Worm (Caenorhabditis elegans): ENCODE results near the gene ZK1098.2.

DNA sequence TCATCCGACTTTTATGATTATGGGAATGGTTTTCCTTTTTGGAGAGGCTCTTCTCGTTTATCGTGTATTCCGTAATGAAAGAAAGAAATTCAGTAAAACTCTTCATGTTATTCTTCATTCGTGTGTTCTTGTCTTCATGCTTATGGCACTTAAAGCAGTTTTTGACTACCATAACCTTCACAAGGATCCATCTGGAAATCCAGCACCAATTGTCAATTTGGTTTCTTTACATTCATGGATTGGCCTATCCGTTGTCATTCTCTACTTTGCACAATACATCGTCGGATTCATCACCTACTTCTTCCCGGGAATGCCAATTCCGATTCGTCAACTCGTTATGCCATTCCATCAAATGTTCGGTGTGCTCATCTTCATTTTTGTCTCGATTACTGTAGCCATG lies 17.3 kb upstream of the ZK1098.2 start:
- TF ChIP-seq dox-1 (GFP tag; IDR thresholded peaks at IDR 0.05) (no peak), ekl-4 (GFP tag; IDR thresholded peaks at IDR 0.05) (no peak; the same call in 1 of the 2 replicates), bed-1 (GFP tag; IDR thresholded peaks at IDR 0.05) (no peak), ceh-58 (GFP tag; IDR thresholded peaks at IDR 0.05) (no peak), ceh-100 (GFP tag; IDR thresholded peaks at IDR 0.05) (no peak), aptf-3 (GFP tag; IDR thresholded peaks at IDR 0.05) (no peak), F52B5.7 (tag; optimal IDR thresholded peaks at IDR 0.05) (no peak), T07F8.4 (tag; optimal IDR thresholded peaks at IDR 0.05) (no peak), lin-35 (GFP tag; optimal IDR thresholded peaks at IDR 0.05) (no peak), snpc-4 (GFP tag; optimal IDR thresholded peaks at IDR 0.05) (no peak), snpc-4 (tag; optimal IDR thresholded peaks at IDR 0.05) (no peak), efl-1 (GFP tag; optimal IDR thresholded peaks at IDR 0.05) (no peak), him-1 (tag; optimal IDR thresholded peaks at IDR 0.05) (no peak), ztf-26 (tag; optimal IDR thresholded peaks at IDR 0.05) (no peak), C17E4.6 (GFP tag; IDR thresholded peaks at IDR 0.05) (no peak)
